Fruit fly (Drosophila melanogaster) whole organism, embryonic: ENCODE measurements around the gene Syt4.

Source experiments
- Adf1 ChIP-seq: fragments of 200-800 bp; sonication (Bioruptor generic); IDR thresholded peaks from 2 replicates; pipeline ENCODE4 v1.3.6; 2022; ENCODE audit warnings: missing biosample characterization, missing genetic modification characterization
- CG11247 ChIP-seq: fragments of 200-800 bp; sonication (Bioruptor generic); IDR thresholded peaks from 2 replicates; pipeline ENCODE4 v1.3.6; 2022; ENCODE audit warnings: missing biosample characterization, missing genetic modification characterization
- CG13624 ChIP-seq: fragments of 200-800 bp; sonication (Bioruptor generic); optimal IDR thresholded peaks from 2 replicates; lab custom pipeline; 2016; ENCODE audit warnings: missing biosample characterization, missing genetic modification characterization
- CG16813 ChIP-seq: fragments of 200-800 bp; sonication (Bioruptor generic); IDR thresholded peaks from 3 replicates; pipeline ENCODE4 v1.3.6; 2022; ENCODE audit warnings: missing biosample characterization, missing genetic modification characterization; ENCODE audit not compliant: partially characterized antibody
- CG2875 ChIP-seq: fragments of 200-800 bp; sonication (Bioruptor generic); optimal IDR thresholded peaks from 2 replicates; lab custom pipeline; 2017; ENCODE audit warnings: missing biosample characterization, mild to moderate bottlenecking, missing genetic modification characterization, missing genetic modification reagents
- CG31365 ChIP-seq: fragments of 200-800 bp; sonication (Bioruptor generic); optimal IDR thresholded peaks from 2 replicates; lab custom pipeline; 2018; ENCODE audit warnings: missing biosample characterization, mild to moderate bottlenecking, missing genetic modification characterization
- CG34376 ChIP-seq: fragments of 200-800 bp; sonication (Bioruptor generic); optimal IDR thresholded peaks from 2 replicates; lab custom pipeline; 2018; ENCODE audit warnings: missing biosample characterization, mild to moderate bottlenecking, missing genetic modification characterization
- CG3847 ChIP-seq: fragments of 200-800 bp; sonication (Bioruptor generic); IDR thresholded peaks from 2 replicates; pipeline ENCODE4 v1.3.6; 2022; ENCODE audit warnings: missing biosample characterization, missing genetic modification characterization
- CG3995 ChIP-seq: fragments of 200-800 bp; sonication (Bioruptor generic); optimal IDR thresholded peaks from 3 replicates; lab custom pipeline; 2016; ENCODE audit warnings: missing biosample characterization, missing genetic modification characterization
- CG4360 ChIP-seq: fragments of 200-800 bp; sonication (Bioruptor generic); IDR thresholded peaks from 2 replicates; pipeline ENCODE4 v1.3.6; 2022; ENCODE audit warnings: missing biosample characterization, missing genetic modification characterization
- CG6254 ChIP-seq: fragments of 200-800 bp; sonication (Bioruptor generic); optimal IDR thresholded peaks from 3 replicates; lab custom pipeline; 2017; ENCODE audit warnings: mild to moderate bottlenecking, missing biosample characterization, missing genetic modification reagents, missing genetic modification characterization
- CG6272 ChIP-seq: fragments of 200-800 bp; sonication (Bioruptor generic); IDR thresholded peaks from 2 replicates; pipeline ENCODE4 v1.3.6; 2022; ENCODE audit warnings: missing biosample characterization, missing genetic modification characterization
- CG8281 ChIP-seq: fragments of 200-800 bp; sonication (Bioruptor generic); optimal IDR thresholded peaks from 2 replicates; lab custom pipeline; 2018; ENCODE audit warnings: missing biosample characterization, mild to moderate bottlenecking, missing genetic modification characterization, moderate library complexity
- CG8388 ChIP-seq: fragments of 200-800 bp; sonication (Bioruptor generic); optimal IDR thresholded peaks from 2 replicates; lab custom pipeline; 2019; ENCODE audit warnings: missing biosample characterization, mild to moderate bottlenecking, missing genetic modification characterization, moderate library complexity
- CG8478 ChIP-seq: fragments of >200 bp; optimal IDR thresholded peaks from 2 replicates; lab custom pipeline; 2018
- CG9215 ChIP-seq: fragments of 200-800 bp; sonication (Bioruptor generic); IDR thresholded peaks from 2 replicates; pipeline ENCODE4 v1.3.6; 2022; ENCODE audit warnings: missing biosample characterization, missing genetic modification characterization
- CTCF ChIP-seq: fragments of 200-800 bp; sonication (Bioruptor generic); optimal IDR thresholded peaks from 2 replicates; lab custom pipeline; 2017; ENCODE audit warnings: missing biosample characterization, mild to moderate bottlenecking, missing genetic modification characterization, moderate library complexity
- D ChIP-seq, 2 experiments: fragments of 200-800 bp in 1 of 2; fragments of >200 bp in 1 of 2; sonication (Bioruptor generic) in 1 of 2; optimal IDR thresholded peaks; 2 replicates in 1 of 2; 3 replicates in 1 of 2; lab custom pipeline; 2017; ENCODE audit warnings: mild to moderate bottlenecking in 1 of 2, missing biosample characterization in 1 of 2, missing genetic modification characterization in 1 of 2, missing genetic modification reagents in 1 of 2
- Dfd ChIP-seq, 2 experiments: fragments of >200 bp; optimal IDR thresholded peaks; 2 replicates each; lab custom pipeline; 2017; ENCODE audit warnings: missing biosample characterization in 2 of 2, missing genetic modification characterization in 2 of 2
- Ets65A ChIP-seq: fragments of 200-800 bp; sonication (Bioruptor generic); peaks from one replicate; lab custom pipeline; 2016; ENCODE audit warnings: missing biosample characterization, missing genetic modification characterization
- HmgD ChIP-seq: fragments of 200-800 bp; sonication (Bioruptor generic); optimal IDR thresholded peaks from 3 replicates; lab custom pipeline; 2016; ENCODE audit warnings: missing biosample characterization, missing genetic modification characterization
- Hr39 ChIP-seq: fragments of >200 bp; optimal IDR thresholded peaks from 2 replicates; lab custom pipeline; 2017
- Nf-YC ChIP-seq: fragments of 200-800 bp; optimal IDR thresholded peaks from 3 replicates; lab custom pipeline; 2019; ENCODE audit warnings: missing biosample characterization, mild to moderate bottlenecking, missing genetic modification characterization, moderate library complexity
- Vsx1 ChIP-seq: fragments of 200-800 bp; sonication (Bioruptor generic); optimal IDR thresholded peaks from 2 replicates; lab custom pipeline; 2017; ENCODE audit warnings: missing biosample characterization, mild to moderate bottlenecking, missing genetic modification characterization, missing genetic modification reagents
- br ChIP-seq: fragments of >200 bp; optimal IDR thresholded peaks from 2 replicates; lab custom pipeline; 2017
- chm ChIP-seq: fragments of 200-800 bp; sonication (Bioruptor generic); IDR thresholded peaks from 2 replicates; pipeline ENCODE4 v1.3.6; 2022; ENCODE audit warnings: missing biosample characterization, missing genetic modification characterization
- dmrt99B ChIP-seq: fragments of 200-800 bp; sonication (Bioruptor generic); optimal IDR thresholded peaks from 2 replicates; lab custom pipeline; 2018; ENCODE audit warnings: missing biosample characterization, mild to moderate bottlenecking, missing genetic modification characterization, moderate library complexity
- fd64A ChIP-seq: fragments of 200-800 bp; sonication (Bioruptor generic); optimal IDR thresholded peaks from 3 replicates; lab custom pipeline; 2018; ENCODE audit warnings: missing biosample characterization, mild to moderate bottlenecking, missing genetic modification characterization
- grau ChIP-seq: fragments of 200-800 bp; optimal IDR thresholded peaks from 3 replicates; lab custom pipeline; 2019; ENCODE audit warnings: missing biosample characterization, mild to moderate bottlenecking, missing genetic modification characterization, moderate library complexity
- mirr ChIP-seq: fragments of 200-800 bp; sonication (Bioruptor generic); optimal IDR thresholded peaks from 3 replicates; lab custom pipeline; 2018; ENCODE audit warnings: missing biosample characterization, mild to moderate bottlenecking, missing genetic modification characterization
- nerfin-2 ChIP-seq: fragments of 200-800 bp; sonication (Bioruptor generic); IDR thresholded peaks from 2 replicates; pipeline ENCODE4 v1.3.6; 2022; ENCODE audit warnings: missing biosample characterization, missing genetic modification characterization; ENCODE audit not compliant: partially characterized antibody
- nom ChIP-seq: fragments of 200-800 bp; sonication (Bioruptor generic); optimal IDR thresholded peaks from 2 replicates; lab custom pipeline; 2017; ENCODE audit warnings: missing biosample characterization, missing genetic modification characterization, mild to moderate bottlenecking, moderate library complexity, missing genetic modification reagents
- sqz ChIP-seq: fragments of 200-800 bp; sonication (Bioruptor generic); optimal IDR thresholded peaks from 3 replicates; lab custom pipeline; 2018; ENCODE audit warnings: missing biosample characterization, mild to moderate bottlenecking, missing genetic modification characterization
- sr ChIP-seq: fragments of 200-800 bp; sonication (Bioruptor generic); IDR thresholded peaks from 3 replicates; pipeline ENCODE4 v1.3.6; 2022; ENCODE audit warnings: missing biosample characterization, missing genetic modification characterization
- tll ChIP-seq, 2 experiments: fragments of 200-800 bp in 1 of 2; fragments of >200 bp in 1 of 2; sonication (Bioruptor generic) in 1 of 2; optimal IDR thresholded peaks; 2 replicates each; lab custom pipeline; 2017 to 2019; ENCODE audit warnings: missing biosample characterization in 2 of 2, missing genetic modification characterization in 2 of 2, mild to moderate bottlenecking in 1 of 2, moderate library complexity in 1 of 2
- trem ChIP-seq: fragments of 200-800 bp; optimal IDR thresholded peaks from 3 replicates; lab custom pipeline; 2019; ENCODE audit warnings: missing biosample characterization, mild to moderate bottlenecking, missing genetic modification characterization, moderate library complexity
- vfl ChIP-seq: fragments of 200-800 bp; sonication (Bioruptor generic); optimal IDR thresholded peaks from 2 replicates; lab custom pipeline; 2016; ENCODE audit warnings: missing biosample characterization, missing genetic modification characterization

Gene Syt4

dm6 chr3R:7259554-7259953 is 6.3 kb upstream of the Syt4 start:
- TF ChIP-seq Ets65A (GFP tag; lab: Kevin White, UChicago), result peak; percentile 57
- no peak for TF ChIP-seq CG31365 (tag; lab: Kevin White, UChicago)
- TF ChIP-seq Nf-YC (tag; lab: Kevin White, UChicago), result no peak
- no peak for TF ChIP-seq nom (GFP tag; lab: Kevin White, UChicago)
- peak; percentile 95 for TF ChIP-seq CG8281 (tag; lab: Kevin White, UChicago)
- TF ChIP-seq dmrt99B, result no peak
- no peak for TF ChIP-seq chm (GFP tag; lab: Robert Waterston, UW)
- no peak for TF ChIP-seq fd64A
- no peak for TF ChIP-seq nerfin-2
- TF ChIP-seq CG34376 (GFP tag; lab: Kevin White, UChicago), result no peak
- TF ChIP-seq br, result no peak
- no peak for TF ChIP-seq CG8388
- no peak for TF ChIP-seq CG13624 (GFP tag; lab: Kevin White, UChicago)
- no peak for TF ChIP-seq CG2875 (GFP tag; lab: Kevin White, UChicago)
- no peak for TF ChIP-seq CG11247

dm6 chr3R:7274973-7275525 is 9.2 kb downstream of the Syt4 start:
- TF ChIP-seq Ets65A (GFP tag; lab: Kevin White, UChicago) (peak; percentile 60), trem (no peak), CG9215 (0 out of 2 replicates have a peak, but pooled peaks have one; percentile 22), Dfd (GFP tag; optimal IDR thresholded peaks at IDR 0.05; lab: Kevin White, UChicago) (peak in 1 of 2 experiments; percentile 69)

dm6 chr3R:7276782-7277181 is 10.9 kb downstream of the Syt4 start:
- TF ChIP-seq Vsx1 (GFP tag; lab: Kevin White, UChicago) (no peak), CG16813 (no peak), Ets65A (GFP tag; lab: Kevin White, UChicago) (peak; percentile 17), Hr39 (lab: Kevin White, UChicago) (peak; percentile 53), mirr (no peak), CG8478 (lab: Kevin White, UChicago) (peak; percentile 40)

DNA sequence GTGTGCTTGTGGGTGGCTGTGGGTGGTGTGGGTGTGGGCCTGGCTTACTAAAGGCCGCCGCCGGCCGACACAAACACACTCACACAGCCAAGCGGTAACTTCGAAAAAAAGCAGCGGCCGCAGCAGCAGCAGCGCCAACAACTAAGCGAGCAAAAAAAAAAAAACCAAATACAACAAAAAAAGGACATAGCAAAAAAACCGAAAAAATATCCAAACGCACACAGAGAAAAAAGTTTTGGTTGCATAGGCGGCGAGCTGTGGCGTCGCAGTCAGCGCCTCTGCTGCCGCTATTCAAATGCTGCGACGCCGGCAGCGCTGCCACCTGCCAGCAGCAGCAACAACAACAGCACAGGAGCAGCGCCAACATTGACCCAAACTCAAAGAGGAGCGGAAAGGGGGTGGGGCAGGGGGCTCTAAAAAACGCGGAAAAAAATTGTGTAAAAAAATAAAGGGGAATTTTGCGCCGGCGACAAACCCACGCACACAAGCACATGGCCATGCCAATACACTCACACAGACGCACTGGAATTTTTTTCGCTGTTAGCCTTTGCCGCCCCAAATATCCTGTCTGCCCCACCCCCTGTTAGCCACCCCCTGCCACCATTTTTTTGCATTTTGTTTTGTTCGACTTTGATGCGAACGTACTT is 16.5 kb downstream of the Syt4 start:
- TF ChIP-seq sqz (GFP tag; lab: Kevin White, UChicago) (peak; percentile 92), CG4360 (GFP tag; lab: Robert Waterston, UW) (0 out of 2 replicates have a peak, but pooled peaks have one; percentile 24), nom (GFP tag; lab: Kevin White, UChicago) (peak; percentile 23), CG9215 (0 out of 2 replicates have a peak, but pooled peaks have one; percentile 9), tll (GFP tag; optimal IDR thresholded peaks at IDR 0.05; lab: Kevin White, UChicago) (no peak), Adf1 (GFP tag; lab: Robert Waterston, UW) (peak; percentile 89), HmgD (GFP tag; lab: Kevin White, UChicago) (no peak), grau (tag; lab: Kevin White, UChicago) (no peak), CG6272 (GFP tag; lab: Robert Waterston, UW) (no peak)

DNA sequence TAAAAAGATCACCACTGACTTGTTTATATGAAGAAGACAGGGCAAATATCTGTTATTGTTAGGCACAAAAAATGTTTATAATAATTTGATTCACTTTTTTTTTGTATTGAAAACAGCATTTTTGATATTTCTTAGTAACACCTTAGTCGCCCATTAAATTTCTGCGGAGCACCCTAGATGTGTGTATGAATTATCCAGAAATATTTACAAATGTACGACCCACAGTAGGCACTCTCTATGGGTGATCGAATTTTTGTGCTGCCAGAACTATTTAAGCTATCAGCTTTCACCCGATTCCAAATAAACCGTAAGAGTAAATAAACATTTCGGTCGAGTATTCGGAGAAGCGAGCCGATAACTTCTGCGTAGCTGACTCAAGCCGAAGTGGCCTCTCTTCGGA is 19.8 kb downstream of the Syt4 start, which contains the start of gene RacGAP84C:
RacGAP84C (plus strand) TSS at position 301 of the 400 bp plus-strand sequence.
- TF ChIP-seq CG3995 (GFP tag; lab: Kevin White, UChicago) (no peak), D (optimal IDR thresholded peaks at IDR 0.05; lab: Kevin White, UChicago) (no peak), D (GFP tag; optimal IDR thresholded peaks at IDR 0.05; lab: Kevin White, UChicago) (no peak), CG3847 (GFP tag; lab: Robert Waterston, UW) (no peak), CTCF (no peak), vfl (no peak), CG6254 (GFP tag; lab: Kevin White, UChicago) (no peak), CG16813 (no peak), sr (GFP tag; lab: Robert Waterston, UW) (no peak)
